Worm (Caenorhabditis elegans) whole organism, L4/young adult: ENCODE results near the gene T07D4.5.

Experiments used
- W03F9.2 ChIP-seq: fragments of 150-350 bp; optimal IDR thresholded peaks from 2 replicates; lab custom pipeline; 2014; ENCODE audit warnings: missing biosample characterization, missing genetic modification characterization
- dao-5 ChIP-seq: sonication (generic microtip); optimal IDR thresholded peaks from 2 replicates; lab custom pipeline; 2016; ENCODE audit warnings: missing genotype, missing genetic modification characterization, moderate library complexity, missing compliant biosample characterization
- him-1 ChIP-seq: sonication (generic microtip); optimal IDR thresholded peaks from 2 replicates; lab custom pipeline; 2016; ENCODE audit warnings: missing genotype, missing genetic modification reagents, missing genetic modification characterization, missing compliant biosample characterization

The T07D4.5 gene

DNA sequence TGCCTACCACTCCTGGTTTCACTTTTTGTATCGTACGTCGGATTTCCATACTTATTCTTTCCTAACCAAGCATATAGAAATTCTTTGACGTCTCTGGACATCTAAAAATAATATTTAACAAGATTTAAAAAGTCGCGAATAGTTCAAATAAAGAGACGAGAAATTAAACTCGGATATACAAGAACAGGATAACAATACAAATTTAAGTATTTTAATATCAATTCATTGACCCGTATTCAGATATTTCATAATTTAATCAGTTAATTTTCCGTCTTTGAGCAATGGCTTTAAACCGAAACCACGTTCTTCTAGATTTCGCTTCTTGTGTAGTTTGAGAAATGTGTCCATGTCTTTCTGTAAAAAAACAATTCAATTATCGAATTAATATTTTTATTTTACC, 573 bp downstream of the T07D4.5 start, which contains the start of gene rha-1:
Gene rha-1, minus strand, starts transcription at position 101 of the 400 bp plus-strand sequence.
- TF ChIP-seq dao-5 (tag; lab: Kevin White, UChicago) (no peak), him-1 (no peak), W03F9.2 (tag; lab: Kevin White, UChicago) (no peak)

DNA sequence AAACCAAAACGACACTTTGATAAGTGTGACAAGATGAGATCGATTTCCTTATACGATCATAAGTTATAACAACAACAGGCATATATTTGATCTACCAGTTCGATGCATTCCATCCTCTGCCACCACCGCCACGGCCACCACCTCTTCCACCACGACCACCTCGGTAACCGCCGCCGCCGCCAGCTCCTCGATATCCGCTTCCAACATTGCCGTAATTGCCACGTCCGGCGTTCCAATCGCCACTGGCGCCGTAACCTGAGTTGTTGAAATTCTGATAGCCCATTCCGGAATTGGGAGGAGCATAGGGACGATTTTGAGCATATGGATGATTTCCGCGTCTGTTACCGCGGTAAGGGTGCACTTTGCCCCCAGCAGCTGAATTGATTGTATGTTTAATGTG, 5.6 kb downstream of the T07D4.5 start:
- TF ChIP-seq dao-5 (tag; lab: Kevin White, UChicago) = no peak

DNA sequence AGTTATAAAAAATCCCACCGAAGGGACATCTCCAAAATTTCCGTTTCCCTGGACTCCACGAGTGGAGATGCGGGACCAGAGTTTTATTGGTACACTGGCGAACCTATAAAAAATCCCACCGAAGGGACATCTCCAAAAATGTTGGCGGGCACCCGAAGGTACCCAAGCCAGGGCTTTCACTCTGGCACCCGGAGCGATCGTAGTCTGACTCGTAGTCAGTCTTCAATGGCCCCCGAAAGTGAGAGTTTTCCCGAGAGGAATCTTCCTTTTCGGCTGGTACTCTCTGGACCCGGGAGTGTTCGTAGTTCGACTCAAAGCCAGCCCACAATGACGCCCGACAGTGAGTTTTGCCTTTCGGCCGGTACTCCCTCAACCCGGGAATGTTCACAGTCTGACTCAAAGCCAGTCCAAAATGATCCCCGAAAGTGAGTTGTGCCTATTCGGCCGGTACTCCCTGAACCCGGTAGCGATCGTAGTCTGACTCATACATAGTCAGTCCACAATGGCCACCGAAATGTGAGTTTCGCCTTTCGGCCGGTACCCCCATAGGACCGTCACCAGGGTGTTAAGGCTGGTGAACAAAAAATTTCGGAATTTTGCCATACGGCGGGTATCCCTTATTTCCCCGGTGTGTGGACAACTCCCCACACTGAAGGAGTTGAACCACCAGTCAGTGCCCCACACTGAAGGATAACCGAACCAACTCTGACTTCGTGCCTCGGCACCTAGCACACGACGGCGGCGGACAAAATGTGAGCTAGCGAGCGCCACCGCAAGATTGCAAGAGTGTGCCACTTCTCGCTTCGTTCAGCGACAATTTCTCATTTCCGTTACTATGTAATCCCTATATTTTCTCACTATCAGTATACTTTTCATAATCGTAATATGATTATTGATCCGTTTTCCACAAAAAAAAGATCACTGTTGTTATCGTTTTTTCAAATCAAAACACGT, 6.8 kb downstream of the T07D4.5 start:
- TF ChIP-seq him-1 (no peak), W03F9.2 (tag; lab: Kevin White, UChicago) (no peak), dao-5 (tag; lab: Kevin White, UChicago) (no peak)

DNA sequence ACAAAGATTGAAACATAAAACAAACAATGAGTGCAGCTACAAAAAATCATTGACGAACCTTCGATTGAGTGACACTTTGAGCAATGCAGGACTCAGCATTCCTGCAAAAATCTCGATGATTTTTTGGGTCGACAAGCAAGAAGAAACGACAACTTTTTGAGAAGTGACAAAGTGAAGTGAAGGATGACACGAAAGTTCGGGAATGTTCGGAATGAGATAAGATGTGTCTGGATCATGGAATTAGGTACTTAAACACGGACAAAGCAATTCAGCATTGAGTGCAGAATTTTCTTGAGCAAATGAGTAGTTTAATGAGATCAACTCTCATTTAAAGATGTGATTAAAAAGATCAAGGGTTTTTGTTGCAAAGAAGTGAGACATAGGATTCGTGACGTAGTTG, 10.3 kb downstream of the T07D4.5 start, which contains the start of gene T07D4.2:
Gene T07D4.2, minus strand, starts transcription at position 101 of the 400 bp plus-strand sequence.
- no peak for TF ChIP-seq W03F9.2 (tag; lab: Kevin White, UChicago)
- no peak for TF ChIP-seq dao-5 (tag; lab: Kevin White, UChicago)
- no peak for TF ChIP-seq him-1

DNA sequence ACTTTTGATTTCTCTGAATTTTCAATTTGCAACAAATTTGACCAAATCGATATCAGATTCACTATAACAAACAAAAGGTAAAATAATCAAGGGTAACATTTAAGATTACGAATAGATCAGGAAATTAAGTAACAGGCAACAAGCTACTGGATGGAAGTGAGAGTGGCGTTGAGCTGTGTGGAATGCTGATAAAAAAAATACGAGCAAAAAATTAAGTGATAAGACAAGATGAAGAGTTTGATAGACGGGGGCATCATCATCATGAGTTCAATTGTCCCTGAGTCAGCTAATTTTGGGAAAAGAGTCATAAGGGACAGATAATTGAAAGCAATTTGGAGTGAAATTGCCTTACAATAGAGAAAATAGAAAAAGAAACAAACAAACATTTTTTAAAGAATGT, 17.3 kb downstream of the T07D4.5 start:
- TF ChIP-seq W03F9.2 (tag; lab: Kevin White, UChicago) (no peak), dao-5 (tag; lab: Kevin White, UChicago) (no peak), him-1 (no peak)

DNA sequence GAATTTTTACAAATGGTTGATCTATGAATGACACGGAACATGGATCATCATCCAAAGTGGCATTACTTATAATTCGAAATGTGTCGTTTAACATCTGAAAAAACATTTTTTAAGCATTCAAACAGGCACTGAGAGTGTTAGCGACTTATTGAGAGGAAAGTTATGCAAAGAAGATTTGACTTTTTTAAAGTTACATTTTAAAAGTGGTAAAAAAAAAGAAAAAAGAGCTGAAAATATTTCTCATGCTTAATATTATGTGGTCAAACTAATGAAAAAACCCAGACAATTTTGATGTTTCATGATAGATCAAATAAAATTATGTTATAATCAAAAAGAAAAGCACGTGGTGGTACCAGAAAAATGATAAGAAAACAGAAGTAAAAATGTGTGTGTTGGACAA, 19.1 kb downstream of the T07D4.5 start, which contains the start of gene npr-20:
Gene npr-20, minus strand, starts transcription at position 101 of the 400 bp plus-strand sequence.
- TF ChIP-seq W03F9.2 (tag; lab: Kevin White, UChicago) = no peak
- TF ChIP-seq dao-5 (tag; lab: Kevin White, UChicago) = no peak
- TF ChIP-seq him-1 = no peak

DNA sequence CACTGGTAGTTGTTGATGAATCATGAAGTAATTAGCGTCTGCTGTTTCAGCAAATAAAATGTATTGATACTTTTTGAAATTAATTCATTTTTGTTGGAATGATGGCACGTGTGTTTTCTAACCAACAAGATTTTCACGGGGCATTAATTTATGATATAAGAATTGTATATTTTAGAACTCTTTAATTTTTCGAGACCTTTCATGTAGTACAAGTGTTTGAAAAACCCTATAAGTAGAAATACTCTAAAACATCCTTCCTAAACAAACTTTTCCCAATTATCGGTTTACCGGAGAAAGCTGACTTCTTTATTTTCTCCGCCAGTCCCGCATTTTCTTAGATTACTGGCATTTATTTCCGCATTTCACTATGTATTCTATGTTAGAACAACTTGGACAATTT, 24.5 kb downstream of the T07D4.5 start, which contains the start of gene snb-6:
Gene snb-6, minus strand, starts transcription at position 101 of the 400 bp plus-strand sequence.
- no peak for TF ChIP-seq him-1
- no peak for TF ChIP-seq W03F9.2 (tag; lab: Kevin White, UChicago)
- TF ChIP-seq dao-5 (tag; lab: Kevin White, UChicago) = no peak

DNA sequence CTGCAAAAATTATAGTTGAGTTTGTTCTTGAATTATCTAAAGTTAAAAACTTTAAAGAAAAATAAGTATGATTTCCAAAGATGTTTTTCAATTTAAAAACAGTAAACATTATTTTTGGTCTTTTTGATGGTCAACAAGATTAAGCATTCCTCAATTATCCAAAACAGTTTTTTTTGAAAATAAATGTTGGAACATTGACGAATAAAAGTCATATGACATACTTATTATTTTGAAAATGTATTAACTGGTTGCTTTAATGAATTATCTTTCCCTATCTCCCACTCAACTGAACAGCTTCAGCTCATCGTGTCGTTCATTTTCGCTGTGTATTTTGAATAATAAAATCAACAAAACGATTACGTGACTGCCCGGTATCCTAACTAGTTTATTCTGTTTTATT, 27.1 kb downstream of the T07D4.5 start:
- TF ChIP-seq W03F9.2 (tag; lab: Kevin White, UChicago) (no peak), dao-5 (tag; lab: Kevin White, UChicago) (no peak), him-1 (no peak)

DNA sequence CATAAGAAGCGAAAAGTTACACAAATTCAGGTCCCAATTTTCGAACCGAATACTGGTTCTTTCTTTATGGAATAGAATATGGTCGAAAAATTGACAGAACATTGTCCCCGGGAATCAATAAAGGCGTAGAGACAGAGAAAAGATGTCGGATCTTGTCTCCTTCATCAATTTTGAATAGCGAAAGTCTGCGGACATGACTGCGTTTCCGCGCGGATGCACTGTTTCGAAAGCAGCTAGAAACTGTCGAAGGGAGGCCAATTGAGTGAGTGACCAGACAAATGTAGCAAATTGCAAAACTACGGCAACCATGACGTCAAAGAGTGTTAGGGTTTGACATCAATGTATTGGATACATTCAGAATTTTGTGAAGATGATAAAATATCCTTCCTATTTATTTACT, 27.6 kb downstream of the T07D4.5 start:
- TF ChIP-seq dao-5 (tag; lab: Kevin White, UChicago) = no peak
- TF ChIP-seq W03F9.2 (tag; lab: Kevin White, UChicago) = no peak
- no peak for TF ChIP-seq him-1

DNA sequence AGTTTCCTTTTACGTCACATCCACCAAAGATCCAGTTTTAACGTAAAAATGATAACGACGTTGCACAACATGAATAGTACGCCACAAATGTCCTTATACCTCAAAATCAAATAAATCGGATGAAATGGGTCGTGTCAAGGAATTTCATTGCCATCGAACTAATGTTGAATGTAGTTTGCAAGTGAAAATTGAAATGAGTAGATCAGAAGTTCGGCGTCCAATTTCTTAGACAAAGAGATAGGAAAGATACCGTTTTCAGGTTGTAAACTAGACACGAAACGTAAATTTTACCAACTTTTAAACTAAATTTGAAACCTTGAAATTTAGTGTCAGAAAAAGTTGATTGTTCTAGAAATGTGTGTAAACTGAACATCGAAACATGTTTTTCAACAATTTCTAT, 29.3 kb downstream of the T07D4.5 start:
- TF ChIP-seq dao-5 (tag; lab: Kevin White, UChicago) (no peak), him-1 (no peak), W03F9.2 (tag; lab: Kevin White, UChicago) (no peak)

DNA sequence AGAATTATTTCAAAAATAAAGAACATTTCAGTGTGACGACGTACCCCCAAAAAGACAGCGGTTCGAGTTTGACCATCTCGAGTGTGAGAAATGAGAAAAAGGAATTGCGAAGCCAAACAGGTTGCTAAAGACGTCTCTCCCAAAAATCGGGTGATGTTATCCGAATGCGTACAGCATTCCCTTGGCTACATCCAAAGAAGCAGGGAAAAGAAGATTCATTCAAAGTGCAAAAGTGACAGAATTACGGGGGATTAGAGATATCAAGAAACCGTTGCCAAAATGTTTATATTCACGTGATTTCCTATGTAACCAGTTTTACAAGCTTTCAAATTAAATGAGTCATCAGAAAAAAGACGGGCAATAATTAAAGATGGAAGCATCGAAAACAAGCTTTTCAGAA, 30.2 kb downstream of the T07D4.5 start:
- no peak for TF ChIP-seq W03F9.2 (tag; lab: Kevin White, UChicago)
- TF ChIP-seq him-1 = no peak
- TF ChIP-seq dao-5 (tag; lab: Kevin White, UChicago) = no peak

DNA sequence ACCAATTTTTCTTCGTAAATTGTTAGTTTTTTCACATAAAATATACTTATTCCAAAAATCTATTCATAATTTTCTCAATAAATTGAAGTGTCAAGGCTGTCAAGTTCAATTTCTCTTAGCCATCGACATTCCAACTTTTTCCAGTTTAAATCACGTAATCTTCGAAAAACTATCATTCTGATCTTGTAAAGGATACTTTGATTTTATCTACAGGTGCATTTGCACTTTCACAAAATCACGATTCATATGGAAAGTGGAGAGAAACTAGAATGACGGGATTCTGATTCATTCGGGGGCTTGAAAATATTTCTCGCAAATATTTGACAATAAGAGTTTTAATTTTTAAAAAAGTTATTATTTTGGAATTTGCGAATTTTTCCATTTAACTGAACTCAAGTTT, 30.9 kb downstream of the T07D4.5 start:
- TF ChIP-seq him-1 = no peak
- TF ChIP-seq dao-5 (tag; lab: Kevin White, UChicago) = no peak
- TF ChIP-seq W03F9.2 (tag; lab: Kevin White, UChicago) = no peak

DNA sequence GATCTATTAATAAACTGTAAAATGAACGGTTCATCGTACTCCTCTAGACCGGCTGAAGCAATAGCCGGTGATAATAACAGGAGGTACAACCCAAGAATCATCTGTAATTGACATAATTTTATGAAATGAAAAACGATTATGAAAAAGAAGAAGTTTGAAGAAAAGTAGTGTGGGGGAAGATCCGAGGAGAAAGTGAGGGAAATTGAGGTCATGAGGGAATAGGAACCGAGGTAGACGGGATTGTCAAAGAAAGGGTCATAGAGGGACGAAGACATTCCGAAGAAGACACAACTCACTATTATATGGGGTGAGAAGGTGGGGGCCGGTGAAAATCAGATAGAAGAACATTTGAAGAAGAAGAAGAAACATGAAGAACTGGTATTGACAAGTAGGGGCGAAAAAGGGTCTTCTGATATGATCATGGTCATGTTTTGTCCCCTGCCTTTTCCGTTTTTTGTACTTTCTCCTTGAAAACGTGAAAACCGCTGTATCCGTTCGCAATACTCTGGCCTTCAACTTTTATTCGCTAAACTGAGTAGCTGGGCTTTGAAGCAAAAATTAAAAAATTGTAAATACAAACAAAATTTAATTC, 32.0 kb downstream of the T07D4.5 start, which contains the start of gene oac-46:
Gene oac-46, minus strand, starts transcription at position 101 of the 592 bp plus-strand sequence.
- TF ChIP-seq W03F9.2 (tag; lab: Kevin White, UChicago) (no peak), dao-5 (tag; lab: Kevin White, UChicago) (no peak), him-1 (no peak)

DNA sequence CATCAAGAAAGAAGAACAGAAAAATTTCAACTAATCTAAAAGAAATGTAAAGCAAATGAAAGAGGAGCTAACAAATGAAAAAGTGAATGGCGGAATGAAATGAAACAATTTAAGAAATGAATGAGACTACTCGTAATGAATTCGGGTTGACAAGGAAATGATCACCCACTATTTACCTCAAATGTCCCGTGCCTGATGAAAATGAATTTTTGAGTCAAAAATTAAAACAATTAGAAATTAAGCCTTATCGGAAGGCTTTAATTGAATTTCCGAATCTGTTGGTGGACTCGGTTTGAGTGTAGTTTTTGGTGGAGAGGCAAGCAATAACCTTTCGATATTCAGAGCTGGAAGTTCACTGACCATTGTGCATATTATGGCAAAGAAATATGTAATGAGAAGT, 35.1 kb downstream of the T07D4.5 start:
- no peak for TF ChIP-seq dao-5 (tag; lab: Kevin White, UChicago)
- TF ChIP-seq him-1 = no peak
- TF ChIP-seq W03F9.2 (tag; lab: Kevin White, UChicago) = no peak
